Fruit fly (Drosophila melanogaster): ENCODE results near the gene GstD3.

GstD3 gene

DNA sequence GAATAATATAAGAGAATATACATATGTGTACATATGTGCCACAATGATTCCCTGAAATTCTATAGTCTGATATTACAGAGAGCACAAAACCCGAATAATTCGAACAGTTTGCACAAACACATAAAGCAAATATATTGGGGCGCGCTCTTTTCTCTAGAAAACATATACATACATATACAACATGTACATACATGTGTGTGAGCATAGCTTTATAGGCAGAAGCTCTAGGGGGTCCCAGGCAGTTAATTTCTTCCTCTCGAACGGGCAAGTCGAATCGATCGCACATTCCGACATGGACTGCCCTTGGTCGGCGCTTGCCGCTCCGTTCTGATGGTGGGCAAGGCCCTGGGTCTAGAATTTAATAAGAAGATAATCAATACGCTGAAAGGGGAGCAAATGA is at the start of gene GstD3:
Gene GstD3, plus strand, starts transcription at position 269 of the 400 bp plus-strand sequence.
- TF ChIP-seq EcR (GFP tag; optimal IDR thresholded peaks at IDR 0.05): peak; percentile 25
- TF ChIP-seq CG4496 (GFP tag; IDR thresholded peaks at IDR 0.05): no peak
- no peak for TF ChIP-seq CG10348 (GFP tag; IDR thresholded peaks at IDR 0.05)

- TF ChIP-seq fd96Ca (GFP tag; IDR thresholded peaks at IDR 0.05): no peak
- TF ChIP-seq Snoo (tag; optimal IDR thresholded peaks at IDR 0.05): no peak
- no peak for TF ChIP-seq gl (tag; optimal IDR thresholded peaks at IDR 0.05)
- no peak for TF ChIP-seq CG13204 (GFP tag; optimal IDR thresholded peaks at IDR 0.05)
- no peak for TF ChIP-seq CG14655 (GFP tag; optimal IDR thresholded peaks at IDR 0.05)
- no peak for TF ChIP-seq Pif1B (GFP tag; optimal IDR thresholded peaks at IDR 0.05)
- no peak for TF ChIP-seq Pif1A (GFP tag; optimal IDR thresholded peaks at IDR 0.05)
- no peak for TF ChIP-seq CG15710 (tag; optimal IDR thresholded peaks at IDR 0.05)
- no peak for TF ChIP-seq D1 (tag; optimal IDR thresholded peaks at IDR 0.05)
Measured at dm6 chr3R:12323221-12323620, 49.6 kb upstream of the GstD3 start, which contains the start of gene CG10013. CG10013 (plus strand) TSS chr3R:12323521.

DNA sequence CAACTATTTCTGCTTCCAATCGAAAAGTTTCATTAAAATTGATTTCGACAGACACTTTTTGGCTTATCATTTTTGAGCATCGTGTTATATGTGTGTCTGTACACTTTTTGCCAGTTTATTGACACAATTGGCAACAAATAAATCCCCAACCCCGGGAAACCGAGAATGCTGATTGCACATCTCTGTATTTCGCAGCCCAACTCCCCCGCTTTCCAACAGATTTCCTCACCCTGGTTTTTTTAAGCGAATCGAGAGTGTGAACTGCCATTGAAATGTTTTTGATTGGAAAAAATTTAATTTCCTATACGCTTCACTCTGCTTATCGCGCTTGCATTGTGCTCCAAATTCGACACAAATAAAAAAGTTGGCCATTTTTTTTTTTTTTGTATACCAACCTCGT is 46.0 kb upstream of the GstD3 start:
- TF ChIP-seq gl (tag; optimal IDR thresholded peaks at IDR 0.05) (no peak), CG34367 (tag; optimal IDR thresholded peaks at IDR 0.05) (no peak), CG8159 (tag; optimal IDR thresholded peaks at IDR 0.05) (no peak), fd96Ca (GFP tag; IDR thresholded peaks at IDR 0.05) (no peak), CG14655 (GFP tag; optimal IDR thresholded peaks at IDR 0.05) (no peak), EcR (GFP tag; optimal IDR thresholded peaks at IDR 0.05) (no peak), CG9948 (tag; optimal IDR thresholded peaks at IDR 0.05) (no peak), CG10348 (GFP tag; IDR thresholded peaks at IDR 0.05) (no peak), Snoo (tag; optimal IDR thresholded peaks at IDR 0.05) (no peak), CG13204 (GFP tag; optimal IDR thresholded peaks at IDR 0.05) (no peak), CG32121 (GFP tag; IDR thresholded peaks at IDR 0.05) (no peak)

- TF ChIP-seq CG12605 (GFP tag; IDR thresholded peaks at IDR 0.05) (no peak), CG8159 (tag; optimal IDR thresholded peaks at IDR 0.05) (no peak), EcR (GFP tag; optimal IDR thresholded peaks at IDR 0.05) (no peak), gl (tag; optimal IDR thresholded peaks at IDR 0.05) (no peak), CG9948 (tag; optimal IDR thresholded peaks at IDR 0.05) (no peak), CG4496 (GFP tag; IDR thresholded peaks at IDR 0.05) (no peak), D1 (tag; optimal IDR thresholded peaks at IDR 0.05) (no peak), CG8301 (tag; optimal IDR thresholded peaks at IDR 0.05) (no peak), Snoo (tag; optimal IDR thresholded peaks at IDR 0.05) (no peak), CG15710 (tag; optimal IDR thresholded peaks at IDR 0.05) (no peak), fd96Ca (GFP tag; IDR thresholded peaks at IDR 0.05) (no peak), CG32121 (GFP tag; IDR thresholded peaks at IDR 0.05) (no peak), CG10348 (GFP tag; IDR thresholded peaks at IDR 0.05) (no peak), Pif1B (GFP tag; optimal IDR thresholded peaks at IDR 0.05) (no peak), CG17806 (tag; optimal IDR thresholded peaks at IDR 0.05) (no peak)
Measured at dm6 chr3R:12329827-12330226, 43.0 kb upstream of the GstD3 start.

- TF ChIP-seq CG15710 (tag; optimal IDR thresholded peaks at IDR 0.05): no peak
- no peak for TF ChIP-seq rn (GFP tag; IDR thresholded peaks at IDR 0.05)
- TF ChIP-seq CG17806 (tag; optimal IDR thresholded peaks at IDR 0.05): no peak
- no peak for TF ChIP-seq Pif1B (GFP tag; optimal IDR thresholded peaks at IDR 0.05)
- TF ChIP-seq CG4496 (GFP tag; IDR thresholded peaks at IDR 0.05): no peak
- TF ChIP-seq CG32121 (GFP tag; IDR thresholded peaks at IDR 0.05): no peak
- TF ChIP-seq CG14655 (GFP tag; optimal IDR thresholded peaks at IDR 0.05): no peak
- TF ChIP-seq CG8301 (tag; optimal IDR thresholded peaks at IDR 0.05): no peak
- no peak for TF ChIP-seq EcR (GFP tag; optimal IDR thresholded peaks at IDR 0.05)
- no peak for TF ChIP-seq CG12605 (GFP tag; IDR thresholded peaks at IDR 0.05)
Measured at dm6 chr3R:12341374-12341773, 31.5 kb upstream of the GstD3 start, which contains the start of gene Sgsf. Sgsf (plus strand) TSS chr3R:12341674.

DNA sequence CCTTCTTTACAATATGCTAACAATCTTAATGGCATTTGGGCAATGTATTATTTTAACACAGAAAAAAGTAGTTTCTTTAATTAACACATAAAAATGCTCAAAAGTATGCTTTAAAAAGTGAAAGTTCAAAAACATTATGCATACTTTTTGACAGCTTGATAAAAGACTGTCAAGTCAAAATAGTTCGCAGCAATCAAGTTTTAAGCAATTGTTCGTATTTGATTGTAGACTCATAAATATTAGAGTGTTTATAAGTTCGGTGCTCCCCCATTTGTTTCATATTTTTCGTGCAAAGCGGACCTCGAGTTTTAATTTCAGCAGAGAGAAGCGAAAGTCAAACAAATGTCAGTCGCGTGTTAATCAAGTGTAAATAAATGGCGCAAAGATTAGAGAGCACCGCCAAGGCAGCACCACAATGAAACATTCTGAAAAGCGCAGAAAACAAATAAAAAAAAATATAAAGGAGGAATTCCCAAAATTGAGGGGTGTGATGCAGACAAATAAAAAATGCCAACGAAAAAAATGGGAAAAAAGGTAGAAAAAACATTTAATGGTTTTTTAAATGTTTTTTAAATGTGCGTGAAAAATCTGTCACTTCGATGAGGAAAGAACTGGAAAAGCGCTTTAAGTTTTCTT is 27.8 kb upstream of the GstD3 start:
- TF ChIP-seq Snoo (tag; optimal IDR thresholded peaks at IDR 0.05) (no peak), CG34367 (tag; optimal IDR thresholded peaks at IDR 0.05) (no peak), Ets98B (GFP tag; IDR thresholded peaks at IDR 0.05) (no peak), CG13204 (GFP tag; optimal IDR thresholded peaks at IDR 0.05) (no peak), rn (GFP tag; IDR thresholded peaks at IDR 0.05) (no peak), Pif1A (GFP tag; optimal IDR thresholded peaks at IDR 0.05) (no peak), gl (tag; optimal IDR thresholded peaks at IDR 0.05) (no peak), CG12605 (GFP tag; IDR thresholded peaks at IDR 0.05) (no peak), EcR (GFP tag; optimal IDR thresholded peaks at IDR 0.05) (no peak), CG15710 (tag; optimal IDR thresholded peaks at IDR 0.05) (no peak), Pif1B (GFP tag; optimal IDR thresholded peaks at IDR 0.05) (no peak), CG10348 (GFP tag; IDR thresholded peaks at IDR 0.05) (no peak), CG8159 (tag; optimal IDR thresholded peaks at IDR 0.05) (no peak), CG8301 (tag; optimal IDR thresholded peaks at IDR 0.05) (no peak), CG9948 (tag; optimal IDR thresholded peaks at IDR 0.05) (no peak), CG14655 (GFP tag; optimal IDR thresholded peaks at IDR 0.05) (no peak)

dm6 chr3R:12345989-12346388 is 26.9 kb upstream of the GstD3 start:
- TF ChIP-seq CG14655 (GFP tag; optimal IDR thresholded peaks at IDR 0.05) (no peak), CG8159 (tag; optimal IDR thresholded peaks at IDR 0.05) (peak; percentile 15)

All from whole organism, pupa.